Worm (Caenorhabditis elegans): ENCODE measurements around the gene ttr-44.

The ttr-44 gene

DNA sequence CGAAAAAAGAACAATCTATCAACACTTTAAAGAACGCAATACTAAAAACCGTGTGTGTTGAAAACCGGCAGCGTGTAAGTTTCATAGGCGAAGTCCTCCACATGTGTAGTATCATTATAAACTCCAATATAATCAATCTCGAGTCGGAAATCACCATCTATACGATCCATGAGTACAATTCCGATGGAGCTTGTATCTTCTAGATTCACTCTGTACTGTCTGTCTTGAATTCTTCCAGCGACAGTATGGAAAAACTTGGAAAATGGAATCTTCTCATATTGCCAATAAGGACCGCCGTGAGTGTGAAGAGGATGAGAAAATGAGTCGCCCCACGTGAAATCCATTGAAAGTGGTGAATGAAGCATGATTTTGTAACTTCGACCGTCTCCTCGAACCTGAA lies 36.4 kb upstream of the ttr-44 start:
- TF ChIP-seq nhr-28 (tag; optimal IDR thresholded peaks at IDR 0.05): no peak
- TF ChIP-seq lsy-12 (tag; optimal IDR thresholded peaks at IDR 0.05): peak; percentile 33
- TF ChIP-seq nhr-43 (tag; optimal IDR thresholded peaks at IDR 0.05; ENCODE audit: poor library complexity, severe bottlenecking): peak; percentile 55
- peak; percentile 76 for TF ChIP-seq ama-1 (optimal IDR thresholded peaks at IDR 0.05)
- no peak for TF ChIP-seq ceh-16 (tag; optimal IDR thresholded peaks at IDR 0.05)
- TF ChIP-seq elt-2 (tag; optimal IDR thresholded peaks at IDR 0.05): peak; percentile 16

- TF ChIP-seq ama-1 (optimal IDR thresholded peaks at IDR 0.05): peak; percentile 19
- no peak for TF ChIP-seq ceh-28 (tag; optimal IDR thresholded peaks at IDR 0.05)
Measured at ce11 chrV:13565781-13566180, 35.2 kb upstream of the ttr-44 start, which contains the start of gene slrp-1. slrp-1 (plus strand) TSS chrV:13565863.

- TF ChIP-seq lin-39 (tag; optimal IDR thresholded peaks at IDR 0.05) (peak; percentile 90), mml-1 (tag; optimal IDR thresholded peaks at IDR 0.05) (no peak), nhr-25 (tag; optimal IDR thresholded peaks at IDR 0.05) (peak; percentile 95), skn-1 (tag; optimal IDR thresholded peaks at IDR 0.05) (peak; percentile 11), zag-1 (tag; optimal IDR thresholded peaks at IDR 0.05) (no peak), nhr-43 (tag; optimal IDR thresholded peaks at IDR 0.05; ENCODE audit: poor library complexity, severe bottlenecking) (peak; percentile 92), eor-1 (tag; optimal IDR thresholded peaks at IDR 0.05) (no peak), ceh-28 (tag; optimal IDR thresholded peaks at IDR 0.05) (peak; percentile 75), nhr-77 (tag; optimal IDR thresholded peaks at IDR 0.05) (no peak), jun-1 (tag; optimal IDR thresholded peaks at IDR 0.05) (peak; percentile 68), ztf-4 (tag; optimal IDR thresholded peaks at IDR 0.05) (peak; percentile 0), daf-12 (tag; optimal IDR thresholded peaks at IDR 0.05) (no peak), hmg-11 (tag; optimal IDR thresholded peaks at IDR 0.05) (peak; percentile 76), nhr-11 (tag; optimal IDR thresholded peaks at IDR 0.05) (peak; percentile 30), pha-4 (tag; optimal IDR thresholded peaks at IDR 0.05) (peak; percentile 93), nhr-12 (tag; optimal IDR thresholded peaks at IDR 0.05) (no peak), mdl-1 (tag; optimal IDR thresholded peaks at IDR 0.05) (peak; percentile 39), ceh-82 (tag; optimal IDR thresholded peaks at IDR 0.05) (no peak), nhr-76 (tag; optimal IDR thresholded peaks at IDR 0.05) (peak; percentile 90), nhr-237 (tag; optimal IDR thresholded peaks at IDR 0.05) (no peak), nhr-28 (tag; optimal IDR thresholded peaks at IDR 0.05) (no peak), aly-2 (tag; optimal IDR thresholded peaks at IDR 0.05) (no peak), elt-3 (tag; optimal IDR thresholded peaks at IDR 0.05) (peak in 1 of 3 experiments; percentile 70), sea-2 (GFP tag; optimal IDR thresholded peaks at IDR 0.05) (no peak), nhr-67 (tag; optimal IDR thresholded peaks at IDR 0.05) (no peak), egl-27 (tag; optimal IDR thresholded peaks at IDR 0.05) (peak; percentile 28), lin-15B (tag; optimal IDR thresholded peaks at IDR 0.05) (peak; percentile 94), ama-1 (optimal IDR thresholded peaks at IDR 0.05) (peak; percentile 70), fos-1 (tag; optimal IDR thresholded peaks at IDR 0.05) (no peak), lsy-12 (tag; optimal IDR thresholded peaks at IDR 0.05) (peak; percentile 79), nfya-1 (tag; optimal IDR thresholded peaks at IDR 0.05; ENCODE audit: insufficient read depth) (peak; percentile 92), tbx-2 (tag; optimal IDR thresholded peaks at IDR 0.05) (peak; percentile 41), egl-5 (tag; optimal IDR thresholded peaks at IDR 0.05) (peak; percentile 57), ceh-16 (tag; optimal IDR thresholded peaks at IDR 0.05) (no peak), unc-62 (GFP tag; optimal IDR thresholded peaks at IDR 0.05) (peak; percentile 38), snpc-4 (tag; optimal IDR thresholded peaks at IDR 0.05) (peak; percentile 88), pqm-1 (tag; optimal IDR thresholded peaks at IDR 0.05) (peak; percentile 92), nhr-23 (tag; optimal IDR thresholded peaks at IDR 0.05) (peak; percentile 93), ceh-9 (tag; optimal IDR thresholded peaks at IDR 0.05) (no peak), fkh-10 (GFP tag; optimal IDR thresholded peaks at IDR 0.05) (no peak), fkh-2 (tag; optimal IDR thresholded peaks at IDR 0.05) (no peak), elt-2 (tag; optimal IDR thresholded peaks at IDR 0.05) (peak; percentile 94), R02D3.7 (tag; optimal IDR thresholded peaks at IDR 0.05) (peak; percentile 56), unc-39 (tag; optimal IDR thresholded peaks at IDR 0.05) (no peak), elt-1 (tag; optimal IDR thresholded peaks at IDR 0.05) (no peak), ZK546.5 (tag; optimal IDR thresholded peaks at IDR 0.05) (no peak), ztf-11 (tag; optimal IDR thresholded peaks at IDR 0.05) (no peak)
Measured at ce11 chrV:13565197-13565596, 34.7 kb upstream of the ttr-44 start.

Measured in whole organism, L3 larva.